Worm (Caenorhabditis elegans): ENCODE data around the gene T22E5.1.

DNA sequence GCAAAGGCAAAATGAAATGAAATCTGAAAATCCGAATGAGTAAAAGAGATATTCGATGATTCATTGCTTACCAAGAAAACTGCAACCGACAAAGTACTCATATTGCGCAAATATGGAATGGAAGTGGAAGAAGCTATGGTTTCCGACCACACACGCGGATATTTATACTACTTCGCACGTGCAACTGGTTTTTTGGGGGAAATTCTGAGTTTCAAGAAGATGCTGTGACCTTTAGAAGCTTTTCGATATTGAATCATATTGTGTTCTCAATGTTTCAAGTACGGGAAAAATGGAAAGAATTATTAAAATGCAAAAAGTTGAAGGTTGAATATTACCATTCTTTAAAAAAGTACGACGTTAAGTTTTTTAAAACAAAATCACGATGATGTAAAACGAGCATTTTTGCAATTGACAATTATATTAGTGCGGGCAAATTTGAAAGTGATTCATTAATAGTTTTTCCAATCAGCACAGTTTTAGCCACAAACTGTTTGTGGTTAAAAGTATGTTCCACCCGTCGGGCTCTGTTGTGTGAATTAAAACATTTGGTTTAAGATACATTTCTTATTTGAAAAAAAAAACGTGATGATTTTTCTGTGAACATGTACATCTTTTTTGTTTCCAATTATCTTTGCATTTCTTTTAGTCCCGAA is 38.3 kb downstream of the T22E5.1 start, which contains the start of the genes grl-6 and K10C2.6:
- TF ChIP-seq lir-3 (tag; optimal IDR thresholded peaks at IDR 0.05): no peak
- TF ChIP-seq unc-62 (GFP tag; optimal IDR thresholded peaks at IDR 0.05 in 1 of 2): peak in 1 of 2 experiments; percentile 13
- TF ChIP-seq unc-62 (tag; optimal IDR thresholded peaks at IDR 0.05): no peak
- TF ChIP-seq lin-15B (tag; optimal IDR thresholded peaks at IDR 0.05): no peak
- no peak for TF ChIP-seq egl-27 (tag; optimal IDR thresholded peaks at IDR 0.05)
